Fruit fly (Drosophila melanogaster): ENCODE data around the gene Flo2.

Flo2 gene

DNA sequence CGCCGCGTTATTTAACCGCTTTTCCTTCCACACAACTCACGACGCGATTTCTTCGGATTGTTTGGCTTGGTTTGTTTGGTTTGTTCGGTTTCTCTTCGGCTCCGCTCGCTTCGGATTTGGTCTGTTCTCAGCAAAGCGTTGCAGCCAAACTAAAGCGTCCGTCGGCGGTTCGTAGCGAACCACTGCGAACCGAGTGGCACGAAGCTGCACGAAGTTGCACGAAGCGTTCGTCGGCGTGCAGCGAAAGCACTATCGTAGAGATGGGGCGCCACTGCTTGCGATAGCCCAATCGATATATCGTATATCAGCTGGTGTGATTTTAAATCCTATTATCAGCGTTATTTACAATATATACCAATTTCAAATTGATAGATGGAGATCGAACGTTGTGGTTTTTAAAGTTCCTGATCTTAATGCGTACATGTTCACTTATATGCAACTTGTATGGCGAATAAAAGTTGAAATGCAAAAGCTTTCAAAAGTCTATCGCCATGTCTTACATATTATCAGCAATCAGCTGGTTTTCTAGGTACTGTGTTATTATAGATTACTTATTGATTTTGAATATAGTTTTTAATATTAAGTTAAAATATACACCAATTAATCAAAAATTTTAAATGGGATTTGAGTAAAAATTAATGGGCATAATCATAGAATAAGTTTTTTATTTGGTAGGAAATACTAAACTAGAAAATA, 13.1 kb upstream of the Flo2 start, which contains the start of gene rut (continued):
- TF ChIP-seq mld (GFP tag; IDR thresholded peaks at IDR 0.05; ENCODE audit: partially characterized antibody) (peak; percentile 93), CG2120 (GFP tag; optimal IDR thresholded peaks at IDR 0.05) (peak; percentile 32), MBD-R2 (GFP tag; IDR thresholded peaks at IDR 0.05) (peak; percentile 43; the same call in 1 of the 2 replicates), zfh1 (GFP tag; IDR thresholded peaks at IDR 0.05) (0 out of 3 replicates have a peak, but pooled peaks have one; percentile 9), nmo (GFP tag; optimal IDR thresholded peaks at IDR 0.05) (peak; percentile 4), Dbx (GFP tag; IDR thresholded peaks at IDR 0.05) (peak; percentile 67), Doc3 (GFP tag; IDR thresholded peaks at IDR 0.05; ENCODE audit: partially characterized antibody) (peak; percentile 90), HLH54F (GFP tag; optimal IDR thresholded peaks at IDR 0.05) (peak; percentile 23), CG32772 (GFP tag; IDR thresholded peaks at IDR 0.05) (no peak), CG9609 (GFP tag; optimal IDR thresholded peaks at IDR 0.05) (no peak), BEAF-32 (GFP tag; optimal IDR thresholded peaks at IDR 0.05) (peak; percentile 88), CG10543 (GFP tag; optimal IDR thresholded peaks at IDR 0.05) (peak; percentile 55), Oaz (GFP tag; IDR thresholded peaks at IDR 0.05) (no peak), phol (tag; optimal IDR thresholded peaks at IDR 0.05) (peak; percentile 1), CG6813 (GFP tag; optimal IDR thresholded peaks at IDR 0.05) (no peak), fd96Cb (tag; optimal IDR thresholded peaks at IDR 0.05) (no peak), corto (GFP tag; optimal IDR thresholded peaks at IDR 0.05) (no peak), al (GFP tag; IDR thresholded peaks at IDR 0.05) (0 out of 2 replicates have a peak, but pooled peaks have one; percentile 9), crp (GFP tag; optimal IDR thresholded peaks at IDR 0.05) (peak in 1 of 2 experiments; percentile 87), zen (tag; optimal IDR thresholded peaks at IDR 0.05) (no peak), fd102C (GFP tag; optimal IDR thresholded peaks at IDR 0.05) (no peak), ato (GFP tag; IDR thresholded peaks at IDR 0.05; ENCODE audit: partially characterized antibody) (peak; percentile 92; the same call in 1 of the 2 replicates), CG14050 (GFP tag; IDR thresholded peaks at IDR 0.05) (no peak), CG11723 (GFP tag; optimal IDR thresholded peaks at IDR 0.05) (no peak), Deaf1 (tag; optimal IDR thresholded peaks at IDR 0.05) (peak; percentile 99), jing (GFP tag; optimal IDR thresholded peaks at IDR 0.05) (peak; percentile 24), CTCF (GFP tag; optimal IDR thresholded peaks at IDR 0.05) (peak; percentile 17), CG33557 (GFP tag; optimal IDR thresholded peaks at IDR 0.05) (no peak), btn (GFP tag; optimal IDR thresholded peaks at IDR 0.05) (no peak), trem (tag; optimal IDR thresholded peaks at IDR 0.05) (no peak), seq (GFP tag; IDR thresholded peaks at IDR 0.05) (0 out of 2 replicates have a peak, but pooled peaks have one; percentile 6), chn (GFP tag; optimal IDR thresholded peaks at IDR 0.05) (no peak), stc (GFP tag; IDR thresholded peaks at IDR 0.05) (0 out of 2 replicates have a peak, but pooled peaks have one; percentile 26), so (GFP tag; IDR thresholded peaks at IDR 0.05) (no peak), CG13894 (tag; optimal IDR thresholded peaks at IDR 0.05) (peak; percentile 20), bbx (GFP tag; IDR thresholded peaks at IDR 0.05; ENCODE audit: partially characterized antibody) (peak; percentile 97), CG1233 (GFP tag; optimal IDR thresholded peaks at IDR 0.05) (no peak), pfk (GFP tag; optimal IDR thresholded peaks at IDR 0.05) (no peak), CG3847 (GFP tag; IDR thresholded peaks at IDR 0.05) (peak; percentile 27; the same call in 1 of the 2 replicates), Rfx (GFP tag; IDR thresholded peaks at IDR 0.05) (peak; percentile 69), CG10366 (GFP tag; IDR thresholded peaks at IDR 0.05) (peak; percentile 22; the same call in 1 of the 2 replicates), oc (tag; optimal IDR thresholded peaks at IDR 0.05) (no peak), slp2 (GFP tag; optimal IDR thresholded peaks at IDR 0.05) (no peak), zen2 (GFP tag; IDR thresholded peaks at IDR 0.05; ENCODE audit: partially characterized antibody) (peak; percentile 87), Mes4 (GFP tag; optimal IDR thresholded peaks at IDR 0.05) (no peak), H15 (GFP tag; IDR thresholded peaks at IDR 0.05) (no peak), sd (tag; optimal IDR thresholded peaks at IDR 0.05) (no peak), Adf1 (GFP tag; IDR thresholded peaks at IDR 0.05) (peak; percentile 52), Lim3 (GFP tag; IDR thresholded peaks at IDR 0.05) (no peak)
